Fruit fly (Drosophila melanogaster) whole organism, embryonic: Measurements from ENCODE around the gene pyd.

Experiments
- Aef1 ChIP-seq: fragments of 200-800 bp; sonication (Bioruptor generic); IDR thresholded peaks from 3 replicates; pipeline ENCODE4 v1.3.6; 2022; ENCODE audit warnings: missing biosample characterization, missing genetic modification characterization
- Atf-2 ChIP-seq: fragments of 200-800 bp; sonication (Bioruptor generic); optimal IDR thresholded peaks from 2 replicates; lab custom pipeline; 2016; ENCODE audit warnings: missing biosample characterization, missing genetic modification characterization
- CG10274 ChIP-seq: fragments of 200-800 bp; sonication (Bioruptor generic); optimal IDR thresholded peaks from 3 replicates; lab custom pipeline; 2017; ENCODE audit warnings: missing biosample characterization, mild to moderate bottlenecking, missing genetic modification characterization
- CG10462 ChIP-seq: fragments of 200-800 bp; sonication (Bioruptor generic); optimal IDR thresholded peaks from 2 replicates; lab custom pipeline; 2016; ENCODE audit warnings: missing biosample characterization, missing genetic modification characterization
- CG10543 ChIP-seq: fragments of 200-800 bp; sonication (Bioruptor generic); optimal IDR thresholded peaks from 3 replicates; lab custom pipeline; 2017; ENCODE audit warnings: missing biosample characterization, mild to moderate bottlenecking, missing genetic modification characterization, moderate library complexity
- CG11504 ChIP-seq: fragments of 200-800 bp; sonication (Bioruptor generic); optimal IDR thresholded peaks from 3 replicates; lab custom pipeline; 2019; ENCODE audit warnings: missing biosample characterization, mild to moderate bottlenecking, missing genetic modification characterization, moderate library complexity
- CG15011 ChIP-seq: fragments of 200-800 bp; sonication (Bioruptor generic); optimal IDR thresholded peaks from 3 replicates; lab custom pipeline; 2018; ENCODE audit warnings: missing biosample characterization, mild to moderate bottlenecking, missing genetic modification characterization
- CG15073 ChIP-seq: fragments of 200-800 bp; sonication (Bioruptor generic); optimal IDR thresholded peaks from 2 replicates; lab custom pipeline; 2016; ENCODE audit warnings: missing biosample characterization, missing genetic modification characterization
- CG15514 ChIP-seq: fragments of 200-800 bp; sonication (Bioruptor generic); optimal IDR thresholded peaks from 3 replicates; lab custom pipeline; 2017; ENCODE audit warnings: missing biosample characterization, missing genetic modification characterization, mild to moderate bottlenecking, moderate library complexity, missing genetic modification reagents
- CG17328 ChIP-seq: fragments of 200-800 bp; sonication (Bioruptor generic); IDR thresholded peaks from 2 replicates; pipeline ENCODE4 v1.3.6; 2022; ENCODE audit warnings: missing biosample characterization, missing genetic modification characterization
- CG18599 ChIP-seq: fragments of 200-800 bp; sonication (Bioruptor generic); optimal IDR thresholded peaks from 3 replicates; lab custom pipeline; 2017; ENCODE audit warnings: missing biosample characterization, missing genetic modification characterization, mild to moderate bottlenecking, moderate library complexity, missing genetic modification reagents
- CG30020 ChIP-seq: fragments of 200-800 bp; optimal IDR thresholded peaks from 2 replicates; lab custom pipeline; 2019; ENCODE audit warnings: missing biosample characterization, mild to moderate bottlenecking, missing genetic modification characterization, moderate library complexity
- CG31365 ChIP-seq: fragments of 200-800 bp; sonication (Bioruptor generic); optimal IDR thresholded peaks from 2 replicates; lab custom pipeline; 2018; ENCODE audit warnings: missing biosample characterization, mild to moderate bottlenecking, missing genetic modification characterization
- CG3281 ChIP-seq: fragments of 200-800 bp; sonication (Bioruptor generic); optimal IDR thresholded peaks from 3 replicates; lab custom pipeline; 2017; ENCODE audit warnings: missing biosample characterization, mild to moderate bottlenecking, missing genetic modification characterization
- CG4404 ChIP-seq: fragments of 200-800 bp; sonication (Bioruptor generic); IDR thresholded peaks from 2 replicates; pipeline ENCODE4 v1.3.6; 2022; ENCODE audit warnings: missing biosample characterization, missing genetic modification characterization
- CG5180 ChIP-seq: fragments of 200-800 bp; sonication (Bioruptor generic); optimal IDR thresholded peaks from 3 replicates; lab custom pipeline; 2017; ENCODE audit warnings: missing biosample characterization, missing genetic modification characterization, mild to moderate bottlenecking, moderate library complexity, missing genetic modification reagents
- CG6791 ChIP-seq: fragments of 200-800 bp; sonication (Bioruptor generic); IDR thresholded peaks from 3 replicates; pipeline ENCODE4 v1.3.6; 2022; ENCODE audit warnings: missing biosample characterization, missing genetic modification characterization; ENCODE audit not compliant: partially characterized antibody
- CG7928 ChIP-seq: fragments of 200-800 bp; sonication (Bioruptor generic); optimal IDR thresholded peaks from 2 replicates; lab custom pipeline; 2017; ENCODE audit warnings: missing biosample characterization, mild to moderate bottlenecking, missing genetic modification characterization
- CG8944 ChIP-seq: fragments of 200-800 bp; sonication (Bioruptor generic); optimal IDR thresholded peaks from 3 replicates; lab custom pipeline; 2016; ENCODE audit warnings: missing biosample characterization, missing genetic modification characterization
- CG9437 ChIP-seq: fragments of 200-800 bp; sonication (Bioruptor generic); optimal IDR thresholded peaks from 2 replicates; lab custom pipeline; 2018; ENCODE audit warnings: missing biosample characterization, mild to moderate bottlenecking, missing genetic modification characterization
- CTCF ChIP-seq: fragments of 200-800 bp; sonication (Bioruptor generic); optimal IDR thresholded peaks from 2 replicates; lab custom pipeline; 2017; ENCODE audit warnings: missing biosample characterization, mild to moderate bottlenecking, missing genetic modification characterization, moderate library complexity
- Dad ChIP-seq: fragments of 200-800 bp; sonication (Bioruptor generic); optimal IDR thresholded peaks from 3 replicates; lab custom pipeline; 2016; ENCODE audit warnings: missing biosample characterization, missing genetic modification characterization
- Elba2 ChIP-seq: fragments of 200-800 bp; sonication (Bioruptor generic); optimal IDR thresholded peaks from 3 replicates; lab custom pipeline; 2016; ENCODE audit warnings: missing biosample characterization, missing genetic modification characterization
- Ets65A ChIP-seq: fragments of 200-800 bp; sonication (Bioruptor generic); peaks from one replicate; lab custom pipeline; 2016; ENCODE audit warnings: missing biosample characterization, missing genetic modification characterization
- Gug ChIP-seq: fragments of 200-800 bp; sonication (Bioruptor generic); IDR thresholded peaks from 4 replicates; pipeline ENCODE4 v1.3.6; 2022; ENCODE audit warnings: missing biosample characterization, missing genetic modification characterization
- MTF-1 ChIP-seq: fragments of 200-800 bp; sonication (Bioruptor generic); optimal IDR thresholded peaks from 2 replicates; lab custom pipeline; 2018; ENCODE audit warnings: missing biosample characterization, mild to moderate bottlenecking, missing genetic modification characterization, borderline replicate concordance
- Nf-YA ChIP-seq: fragments of 200-800 bp; sonication (Bioruptor generic); IDR thresholded peaks from 2 replicates; pipeline ENCODE4 v1.3.6; 2022; ENCODE audit warnings: missing biosample characterization, missing genetic modification characterization
- Ssrp ChIP-seq: fragments of 200-800 bp; sonication (Bioruptor generic); optimal IDR thresholded peaks from 2 replicates; lab custom pipeline; 2018; ENCODE audit warnings: missing biosample characterization, mild to moderate bottlenecking, missing genetic modification characterization, moderate library complexity
- ac ChIP-seq: fragments of 200-800 bp; sonication (Bioruptor generic); optimal IDR thresholded peaks from 3 replicates; lab custom pipeline; 2017; ENCODE audit warnings: missing biosample characterization, mild to moderate bottlenecking, missing genetic modification characterization
- ap ChIP-seq: fragments of 200-800 bp; sonication (Bioruptor generic); IDR thresholded peaks from 2 replicates; pipeline ENCODE4 v1.3.6; 2022; ENCODE audit warnings: missing biosample characterization, missing genetic modification characterization
- bab2 ChIP-seq: fragments of 200-800 bp; sonication (Bioruptor generic); optimal IDR thresholded peaks from 2 replicates; lab custom pipeline; 2016; ENCODE audit warnings: missing biosample characterization, missing genetic modification characterization
- bigmax ChIP-seq: fragments of 200-800 bp; sonication (Bioruptor generic); optimal IDR thresholded peaks from 2 replicates; lab custom pipeline; 2018; ENCODE audit warnings: missing biosample characterization, mild to moderate bottlenecking, missing genetic modification characterization
- bsh ChIP-seq, 2 experiments: fragments of 200-800 bp; sonication (Bioruptor generic); optimal IDR thresholded peaks; 2 replicates each; lab custom pipeline; 2017 to 2018; ENCODE audit warnings: mild to moderate bottlenecking in 2 of 2, missing biosample characterization in 2 of 2, missing genetic modification characterization in 2 of 2, moderate library complexity in 1 of 2
- ci ChIP-seq: fragments of 200-800 bp; sonication (Bioruptor generic); IDR thresholded peaks from 3 replicates; pipeline ENCODE4 v1.3.6; 2022; ENCODE audit warnings: missing biosample characterization, missing genetic modification characterization
- da ChIP-seq: fragments of 200-800 bp; sonication (Bioruptor generic); optimal IDR thresholded peaks from 2 replicates; lab custom pipeline; 2016; ENCODE audit warnings: missing biosample characterization, missing genetic modification characterization
- dmrt99B ChIP-seq: fragments of 200-800 bp; sonication (Bioruptor generic); optimal IDR thresholded peaks from 2 replicates; lab custom pipeline; 2018; ENCODE audit warnings: missing biosample characterization, mild to moderate bottlenecking, missing genetic modification characterization, moderate library complexity
- eve ChIP-seq, 2 experiments: fragments of >200 bp; optimal IDR thresholded peaks; 2 replicates each; lab custom pipeline; 2017; ENCODE audit warnings: missing biosample characterization in 2 of 2, missing genetic modification characterization in 2 of 2
- fd102C ChIP-seq: fragments of 200-800 bp; sonication (Bioruptor generic); optimal IDR thresholded peaks from 2 replicates; lab custom pipeline; 2018; ENCODE audit warnings: missing biosample characterization, mild to moderate bottlenecking, missing genetic modification characterization, moderate library complexity
- gfzf ChIP-seq: fragments of 200-800 bp; sonication (Bioruptor generic); optimal IDR thresholded peaks from 2 replicates; lab custom pipeline; 2016; ENCODE audit warnings: missing biosample characterization, mild to moderate bottlenecking, missing genetic modification characterization, moderate library complexity
- ind ChIP-seq: fragments of 200-800 bp; sonication (Bioruptor generic); optimal IDR thresholded peaks from 3 replicates; lab custom pipeline; 2016; ENCODE audit warnings: missing biosample characterization, missing genetic modification characterization
- inv ChIP-seq: fragments of 200-800 bp; sonication (Bioruptor generic); IDR thresholded peaks from 2 replicates; pipeline ENCODE4 v1.3.6; 2022; ENCODE audit warnings: missing biosample characterization, missing genetic modification characterization; ENCODE audit not compliant: partially characterized antibody
- lilli ChIP-seq: fragments of 200-800 bp; sonication (Bioruptor generic); optimal IDR thresholded peaks from 3 replicates; lab custom pipeline; 2016; ENCODE audit warnings: missing biosample characterization, missing genetic modification characterization
- pan ChIP-seq, 4 experiments: fragments of >200 bp in 3 of 4; fragments of 200-800 bp in 1 of 4; sonication (Bioruptor generic) in 1 of 4; optimal IDR thresholded peaks in 3 of 4; IDR thresholded peaks in 1 of 4; 2 replicates each; pipeline versions ENCODE4 v1.3.6 to Lab custom; 2017 to 2022; ENCODE audit warnings: missing biosample characterization in 2 of 4, missing genetic modification characterization in 2 of 4, mixed read lengths in 1 of 4
- pum ChIP-seq: fragments of 200-800 bp; sonication (Bioruptor generic); optimal IDR thresholded peaks from 2 replicates; lab custom pipeline; 2016; ENCODE audit warnings: missing biosample characterization, missing genetic modification characterization
- rib ChIP-seq: fragments of 200-800 bp; sonication (Bioruptor generic); IDR thresholded peaks from 2 replicates; pipeline ENCODE4 v1.3.6; 2022; ENCODE audit warnings: missing biosample characterization, missing genetic modification characterization
- sug ChIP-seq: fragments of 200-800 bp; optimal IDR thresholded peaks from 2 replicates; lab custom pipeline; 2019; ENCODE audit warnings: missing biosample characterization, mild to moderate bottlenecking, missing genetic modification characterization, moderate library complexity
- wor ChIP-seq: fragments of 200-800 bp; sonication (Bioruptor generic); IDR thresholded peaks from 2 replicates; pipeline ENCODE4 v1.3.6; 2022; ENCODE audit warnings: missing biosample characterization, missing genetic modification characterization
- zf30C ChIP-seq: fragments of 200-800 bp; sonication (Bioruptor generic); optimal IDR thresholded peaks from 3 replicates; lab custom pipeline; 2018; ENCODE audit warnings: missing biosample characterization, mild to moderate bottlenecking, missing genetic modification characterization
- zfh2 ChIP-seq: fragments of 200-800 bp; sonication (Bioruptor generic); optimal IDR thresholded peaks from 2 replicates; lab custom pipeline; 2016; ENCODE audit warnings: missing biosample characterization, missing genetic modification characterization

pyd gene

dm6 chr3R:8931777-8932345 is at the start of gene pyd (continued):
- no peak for TF ChIP-seq CG15011
- peak; percentile 46 for TF ChIP-seq bab2 (GFP tag; lab: Kevin White, UChicago)
- TF ChIP-seq ci (GFP tag; lab: Robert Waterston, UW) = peak; percentile 72
- TF ChIP-seq CTCF (GFP tag; lab: Kevin White, UChicago) = peak; percentile 36
- peak; percentile 43 for TF ChIP-seq CG7928 (GFP tag; lab: Kevin White, UChicago)
- peak; percentile 58 for TF ChIP-seq CG30020 (tag; lab: Kevin White, UChicago)
- TF ChIP-seq da (GFP tag; lab: Kevin White, UChicago) = peak; percentile 80
- TF ChIP-seq CG31365 (tag; lab: Kevin White, UChicago) = peak; percentile 28
- peak; percentile 74 for TF ChIP-seq CG10543
- peak; percentile 41 for TF ChIP-seq zf30C (GFP tag; lab: Kevin White, UChicago)
- peak; percentile 69 for TF ChIP-seq zfh2
- peak in 1 of 2 experiments; percentile 37 for TF ChIP-seq bsh (GFP tag; optimal IDR thresholded peaks at IDR 0.05; lab: Kevin White, UChicago)
- peak; percentile 53 for TF ChIP-seq ind (GFP tag; lab: Kevin White, UChicago)
- TF ChIP-seq Ets65A (GFP tag; lab: Kevin White, UChicago) = peak; percentile 95
- TF ChIP-seq Elba2 (GFP tag; lab: Kevin White, UChicago) = no peak
- TF ChIP-seq Nf-YA (GFP tag; lab: Robert Waterston, UW) = no peak
- TF ChIP-seq bigmax (GFP tag; lab: Kevin White, UChicago) = peak; percentile 51
- 0 out of 2 replicates have a peak, but pooled peaks have one; percentile 18 for TF ChIP-seq CG4404
- TF ChIP-seq wor (GFP tag; lab: Robert Waterston, UW) = no peak
- peak; percentile 41 for TF ChIP-seq MTF-1 (GFP tag; lab: Kevin White, UChicago)
- peak; percentile 75 for TF ChIP-seq lilli
- 0 out of 2 replicates have a peak, but pooled peaks have one; percentile 27 for TF ChIP-seq CG17328 (GFP tag; lab: Robert Waterston, UW)
- TF ChIP-seq pum = peak; percentile 13
- peak; percentile 51 for TF ChIP-seq dmrt99B (tag; lab: Kevin White, UChicago)
- TF ChIP-seq gfzf (GFP tag; lab: Kevin White, UChicago) = peak; percentile 30
- no peak for TF ChIP-seq pan (optimal IDR thresholded peaks at IDR 0.05; lab: Kevin White, UChicago)
- peak in 1 of 2 experiments; percentile 36 for TF ChIP-seq pan (GFP tag; optimal IDR thresholded peaks at IDR 0.05 in 1 of 2, IDR thresholded peaks at IDR 0.05 in 1 of 2)
- TF ChIP-seq Atf-2 (GFP tag; lab: Kevin White, UChicago) = peak; percentile 31
- peak; percentile 40; the same call in 2 of the 4 replicates for TF ChIP-seq Gug (GFP tag; lab: Robert Waterston, UW)
- TF ChIP-seq CG6791 = 0 out of 3 replicates have a peak, but pooled peaks have one; percentile 34
- TF ChIP-seq CG3281 = peak; percentile 59
- peak; percentile 26 for TF ChIP-seq Ssrp (tag; lab: Kevin White, UChicago)
- peak; percentile 51 for TF ChIP-seq rib (GFP tag; lab: Robert Waterston, UW)
- peak; percentile 85 for TF ChIP-seq ac (GFP tag; lab: Kevin White, UChicago)
- TF ChIP-seq CG18599 (GFP tag; lab: Kevin White, UChicago) = peak; percentile 58
- TF ChIP-seq CG15073 = no peak
- peak; percentile 96 for TF ChIP-seq CG15514
- TF ChIP-seq CG5180 (GFP tag; lab: Kevin White, UChicago) = peak; percentile 30
- peak; percentile 43 for TF ChIP-seq CG9437 (GFP tag; lab: Kevin White, UChicago)
- no peak for TF ChIP-seq CG10274
- peak; percentile 70 for TF ChIP-seq CG8944 (GFP tag; lab: Kevin White, UChicago)
- peak; percentile 75 for TF ChIP-seq sug (tag; lab: Kevin White, UChicago)
- TF ChIP-seq ap = no peak; the same call in 1 of the 2 replicates
- no peak for TF ChIP-seq fd102C
- peak; percentile 61 for TF ChIP-seq Dad
- TF ChIP-seq CG11504 (tag; lab: Kevin White, UChicago) = peak; percentile 69
- TF ChIP-seq CG10462 (GFP tag; lab: Kevin White, UChicago) = peak; percentile 53
- peak in 1 of 2 experiments; percentile 58 for TF ChIP-seq eve (GFP tag; optimal IDR thresholded peaks at IDR 0.05; lab: Kevin White, UChicago)
- peak; percentile 21; the same call in 1 of the 2 replicates for TF ChIP-seq inv (GFP tag; lab: Robert Waterston, UW)
- TF ChIP-seq Aef1 (GFP tag; lab: Robert Waterston, UW) = 0 out of 3 replicates have a peak, but pooled peaks have one; percentile 22
